Worm (Caenorhabditis elegans) whole organism, late embryonic: ENCODE measurements around the gene lido-1.

Experiments used
- C38D4.7 ChIP-seq: fragments of 200-800 bp; sonication (Bioruptor generic); optimal IDR thresholded peaks from 2 replicates; lab custom pipeline; 2018; ENCODE audit warnings: mild to moderate bottlenecking, missing genetic modification characterization, moderate library complexity, missing compliant biosample characterization
- K02D7.2 ChIP-seq: sonication (generic microtip); optimal IDR thresholded peaks from 2 replicates; lab custom pipeline; 2017; ENCODE audit warnings: mild to moderate bottlenecking, missing genetic modification characterization, missing compliant biosample characterization
- T23F11.4 ChIP-seq: fragments of 200-800 bp; sonication (Bioruptor generic); optimal IDR thresholded peaks from 2 replicates; lab custom pipeline; 2018; ENCODE audit warnings: mild to moderate bottlenecking, missing genetic modification characterization, missing compliant biosample characterization
- ahr-1 ChIP-seq: sonication (generic microtip); optimal IDR thresholded peaks from 2 replicates; lab custom pipeline; 2016; ENCODE audit warnings: missing genetic modification characterization, missing compliant biosample characterization
- ceh-2 ChIP-seq: sonication (generic microtip); optimal IDR thresholded peaks from 2 replicates; lab custom pipeline; 2016; ENCODE audit warnings: missing genotype, missing genetic modification characterization, missing compliant biosample characterization
- ceh-24 ChIP-seq: sonication (generic microtip); optimal IDR thresholded peaks from 2 replicates; lab custom pipeline; 2016; ENCODE audit warnings: mild to moderate bottlenecking, missing genetic modification characterization, missing compliant biosample characterization
- ceh-30 ChIP-seq: fragments of 150-350 bp; optimal IDR thresholded peaks from 2 replicates; lab custom pipeline; 2014; ENCODE audit warnings: missing biosample characterization, missing genetic modification characterization
- che-1 ChIP-seq: sonication (generic microtip); optimal IDR thresholded peaks from 2 replicates; lab custom pipeline; 2016; ENCODE audit warnings: mild to moderate bottlenecking, missing genetic modification characterization, missing compliant biosample characterization
- eyg-1 ChIP-seq: sonication (generic microtip); optimal IDR thresholded peaks from 2 replicates; lab custom pipeline; 2016; ENCODE audit warnings: missing genotype, missing genetic modification characterization, missing compliant biosample characterization
- fax-1 ChIP-seq: sonication (generic microtip); optimal IDR thresholded peaks from 2 replicates; lab custom pipeline; 2016; ENCODE audit warnings: missing genotype, missing genetic modification characterization, missing compliant biosample characterization
- fkh-10 ChIP-seq: fragments of 150-350 bp; optimal IDR thresholded peaks from 2 replicates; lab custom pipeline; 2014; ENCODE audit warnings: missing biosample characterization, missing genetic modification reagents, missing genetic modification characterization
- hlh-6 ChIP-seq: sonication (generic microtip); optimal IDR thresholded peaks from 2 replicates; lab custom pipeline; 2016; ENCODE audit warnings: missing genotype, missing genetic modification characterization, missing compliant biosample characterization
- lin-11 ChIP-seq: fragments of 200-800 bp; sonication (Bioruptor generic); optimal IDR thresholded peaks from 2 replicates; lab custom pipeline; 2018; ENCODE audit warnings: mild to moderate bottlenecking, missing genetic modification characterization, missing compliant biosample characterization
- nhr-11 ChIP-seq: fragments of 150-350 bp; optimal IDR thresholded peaks from 2 replicates; lab custom pipeline; 2014; ENCODE audit warnings: missing biosample characterization, missing genetic modification characterization
- odd-2 ChIP-seq: sonication (generic microtip); optimal IDR thresholded peaks from 2 replicates; lab custom pipeline; 2017; ENCODE audit warnings: antibody characterized with exemption, mild to moderate bottlenecking, missing genetic modification characterization, missing compliant biosample characterization
- pag-3 ChIP-seq: sonication (generic microtip); optimal IDR thresholded peaks from 2 replicates; lab custom pipeline; 2016; ENCODE audit warnings: missing compliant biosample characterization, missing genetic modification characterization, borderline replicate concordance
- pha-4 ChIP-seq: fragments of 150-350 bp; optimal IDR thresholded peaks from 2 replicates; lab custom pipeline; 2018; ENCODE audit warnings: missing biosample characterization, missing genetic modification reagents, missing genetic modification characterization
- pros-1 ChIP-seq: fragments of 150-350 bp; optimal IDR thresholded peaks from 2 replicates; lab custom pipeline; 2014; ENCODE audit warnings: missing biosample characterization, missing genetic modification reagents, missing genetic modification characterization
- sdc-2 ChIP-seq: sonication (generic microtip); optimal IDR thresholded peaks from 2 replicates; lab custom pipeline; 2016; ENCODE audit warnings: missing genotype, missing genetic modification characterization, missing compliant biosample characterization
- sox-4 ChIP-seq: sonication (generic microtip); optimal IDR thresholded peaks from 2 replicates; lab custom pipeline; 2017; ENCODE audit warnings: mild to moderate bottlenecking, missing genetic modification characterization, inconsistent platforms, missing compliant biosample characterization
- tbx-2 ChIP-seq: sonication (generic microtip); optimal IDR thresholded peaks from 2 replicates; lab custom pipeline; 2016; ENCODE audit warnings: missing genetic modification characterization, missing compliant biosample characterization
- tbx-7 ChIP-seq: sonication (generic microtip); optimal IDR thresholded peaks from 2 replicates; lab custom pipeline; 2016; ENCODE audit warnings: missing genotype, missing genetic modification characterization, missing compliant biosample characterization
- ttx-3 ChIP-seq: sonication (generic microtip); optimal IDR thresholded peaks from 2 replicates; lab custom pipeline; 2016; ENCODE audit warnings: missing genetic modification reagents, missing genetic modification characterization, missing compliant biosample characterization
- unc-42 ChIP-seq: sonication (generic microtip); optimal IDR thresholded peaks from 2 replicates; lab custom pipeline; 2016; ENCODE audit warnings: missing genotype, missing genetic modification characterization, missing compliant biosample characterization

The lido-1 gene

DNA sequence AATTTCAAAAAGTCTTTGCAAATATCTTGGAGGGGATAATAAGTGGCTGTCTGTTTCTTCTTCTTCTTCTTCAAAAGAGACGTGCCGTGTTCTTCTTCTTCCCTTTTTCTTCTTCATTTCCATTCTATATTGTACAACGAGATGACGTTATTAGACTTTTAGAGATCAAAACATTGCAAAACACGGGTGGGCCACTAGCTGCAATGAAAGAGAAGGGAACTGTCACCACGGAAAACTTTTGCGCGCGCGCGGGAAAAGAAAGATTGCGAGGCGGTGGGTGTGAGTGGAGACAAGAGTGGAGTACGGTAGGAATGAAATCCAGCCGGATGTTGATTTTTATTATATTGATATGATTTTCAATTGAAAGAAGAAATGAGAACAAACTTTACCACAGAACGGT lies 42.2 kb downstream of the lido-1 start:
- TF ChIP-seq ceh-30 (tag; lab: Kevin White, UChicago) (no peak), sdc-2 (tag; lab: Kevin White, UChicago) (no peak), nhr-11 (no peak), pag-3 (tag; lab: Kevin White, UChicago) (no peak), lin-11 (tag; lab: Kevin White, UChicago) (no peak), unc-42 (tag; lab: Kevin White, UChicago) (no peak), C38D4.7 (no peak), ceh-2 (tag; lab: Kevin White, UChicago) (no peak)

DNA sequence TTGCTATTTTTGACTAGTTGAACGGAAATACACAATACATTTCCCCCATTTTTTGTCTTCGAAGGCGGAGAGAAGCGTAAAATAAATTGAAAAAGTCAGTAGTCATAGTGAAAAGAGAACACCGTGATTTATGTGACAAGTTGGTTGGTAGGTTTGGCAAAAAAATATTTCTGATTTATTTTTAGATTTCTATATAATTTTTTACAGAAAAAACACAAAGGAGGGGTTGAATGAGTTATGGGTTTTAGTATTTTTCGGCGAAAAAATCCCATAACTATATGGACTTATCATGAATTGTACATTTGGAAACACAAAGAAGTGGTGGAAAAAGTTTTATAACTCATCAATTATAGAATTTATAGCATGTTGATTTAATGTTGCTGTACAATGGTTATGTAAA lies 50.8 kb downstream of the lido-1 start, which contains the start of gene C30G4.2:
C30G4.2 (minus strand) TSS at position 101 of the 400 bp plus-strand sequence.
- no peak for TF ChIP-seq K02D7.2 (tag; lab: Kevin White, UChicago)
- no peak for TF ChIP-seq pros-1
- no peak for TF ChIP-seq ceh-2 (tag; lab: Kevin White, UChicago)
- TF ChIP-seq fkh-10 (GFP tag; lab: Kevin White, UChicago) = no peak
- TF ChIP-seq fax-1 (tag; lab: Kevin White, UChicago) = no peak
- no peak for TF ChIP-seq eyg-1 (tag; lab: Kevin White, UChicago)
- TF ChIP-seq tbx-2 (tag; lab: Kevin White, UChicago) = no peak
- TF ChIP-seq hlh-6 (tag; lab: Kevin White, UChicago) = no peak
- no peak for TF ChIP-seq tbx-7 (tag; lab: Kevin White, UChicago)
- no peak for TF ChIP-seq ahr-1
- TF ChIP-seq che-1 = no peak
- no peak for TF ChIP-seq ceh-24 (tag; lab: Kevin White, UChicago)
- no peak for TF ChIP-seq odd-2 (tag; lab: Kevin White, UChicago)
- no peak for TF ChIP-seq pha-4 (tag; lab: Kevin White, UChicago)
- TF ChIP-seq unc-42 (tag; lab: Kevin White, UChicago) = no peak
- no peak for TF ChIP-seq sox-4 (tag; lab: Kevin White, UChicago)
- no peak for TF ChIP-seq ttx-3
- TF ChIP-seq T23F11.4 = no peak
